Fruit fly (Drosophila melanogaster) whole organism, adult: ENCODE data around the gene hop.

Source experiments
- CG14711 ChIP-seq: fragments of 200-800 bp; sonication (Bioruptor generic); optimal IDR thresholded peaks from 2 replicates; lab custom pipeline; 2018; ENCODE audit warnings: missing biosample characterization, mild to moderate bottlenecking, missing genetic modification characterization, moderate library complexity
- CG33017 ChIP-seq: fragments of 200-800 bp; sonication (Bioruptor generic); optimal IDR thresholded peaks from 2 replicates; lab custom pipeline; 2018; ENCODE audit warnings: missing biosample characterization, mild to moderate bottlenecking, missing genetic modification characterization, moderate library complexity
- CG7101 ChIP-seq: fragments of 200-800 bp; sonication (Bioruptor generic); optimal IDR thresholded peaks from 2 replicates; lab custom pipeline; 2018; ENCODE audit warnings: missing biosample characterization, mild to moderate bottlenecking, missing genetic modification characterization, moderate library complexity
- Clk ChIP-seq: fragments of 200-800 bp; sonication (Bioruptor generic); optimal IDR thresholded peaks from 2 replicates; lab custom pipeline; 2017; ENCODE audit warnings: missing biosample characterization, missing genetic modification characterization
- Mnt ChIP-seq: fragments of 200-800 bp; sonication (Bioruptor generic); optimal IDR thresholded peaks from 2 replicates; lab custom pipeline; 2016; ENCODE audit warnings: missing biosample characterization, mild to moderate bottlenecking, missing genetic modification characterization
- cic ChIP-seq: fragments of 200-800 bp; sonication (Bioruptor generic); optimal IDR thresholded peaks from 2 replicates; lab custom pipeline; 2017; ENCODE audit warnings: missing biosample characterization, mild to moderate bottlenecking, missing genetic modification characterization, moderate library complexity
- cnc ChIP-seq, 2 experiments: fragments of >200 bp; optimal IDR thresholded peaks; 2 replicates each; lab custom pipeline; 2017
- kay ChIP-seq: fragments of 200-800 bp; sonication (Bioruptor generic); peaks from one replicate; lab custom pipeline; 2016; ENCODE audit warnings: missing biosample characterization, missing genetic modification characterization, borderline replicate concordance
- ovo ChIP-seq: fragments of 200-800 bp; sonication (Bioruptor generic); optimal IDR thresholded peaks from 2 replicates; lab custom pipeline; 2016; ENCODE audit warnings: missing biosample characterization, missing genetic modification characterization
- pad ChIP-seq: fragments of 200-800 bp; sonication (Bioruptor generic); optimal IDR thresholded peaks from 3 replicates; lab custom pipeline; 2017; ENCODE audit warnings: missing biosample characterization, missing genetic modification characterization, mild to moderate bottlenecking, moderate library complexity, missing genetic modification reagents
- tj ChIP-seq: fragments of 200-800 bp; sonication (Bioruptor generic); optimal IDR thresholded peaks from 3 replicates; lab custom pipeline; 2017; ENCODE audit warnings: missing biosample characterization, mild to moderate bottlenecking, missing genetic modification characterization, moderate library complexity

- TF ChIP-seq pad (GFP tag; lab: Kevin White, UChicago) (peak; percentile 29), cic (GFP tag; lab: Kevin White, UChicago) (no peak), CG7101 (tag; lab: Kevin White, UChicago) (no peak), kay (GFP tag; lab: Kevin White, UChicago) (no peak), tj (no peak), Clk (no peak), CG14711 (tag; lab: Kevin White, UChicago) (no peak), CG33017 (tag; lab: Kevin White, UChicago) (no peak), cnc (optimal IDR thresholded peaks at IDR 0.05; lab: Kevin White, UChicago) (no peak), ovo (GFP tag; lab: Kevin White, UChicago) (no peak), Mnt (GFP tag; lab: Kevin White, UChicago) (no peak)
Measured at dm6 chrX:11391364-11391915, 23.5 kb upstream of the hop start.
